Worm (Caenorhabditis elegans): Measurements from ENCODE around the gene cutl-25.

The cutl-25 gene

DNA sequence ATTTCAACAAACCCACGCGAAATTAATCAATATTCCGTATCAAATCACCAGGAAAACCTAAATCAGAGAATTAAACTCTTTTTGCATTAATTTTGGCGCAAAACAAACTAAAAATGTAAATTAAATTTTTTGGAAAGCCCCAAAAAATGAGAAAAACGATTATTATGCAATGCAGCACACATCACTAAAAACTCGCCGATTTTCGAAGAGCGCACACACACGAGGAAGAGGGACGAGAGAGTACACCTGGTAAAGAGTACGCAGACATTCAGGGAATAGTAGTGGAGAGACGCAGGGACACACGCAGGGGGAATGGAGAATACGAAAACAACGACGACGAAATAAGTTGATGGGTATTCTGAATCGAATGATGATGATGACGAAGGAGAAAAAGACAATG is 11.0 kb downstream of the cutl-25 start (continued):
- TF ChIP-seq F16B12.6 (tag; optimal IDR thresholded peaks at IDR 0.05) (no peak), nhr-76 (tag; optimal IDR thresholded peaks at IDR 0.05) (no peak)

DNA sequence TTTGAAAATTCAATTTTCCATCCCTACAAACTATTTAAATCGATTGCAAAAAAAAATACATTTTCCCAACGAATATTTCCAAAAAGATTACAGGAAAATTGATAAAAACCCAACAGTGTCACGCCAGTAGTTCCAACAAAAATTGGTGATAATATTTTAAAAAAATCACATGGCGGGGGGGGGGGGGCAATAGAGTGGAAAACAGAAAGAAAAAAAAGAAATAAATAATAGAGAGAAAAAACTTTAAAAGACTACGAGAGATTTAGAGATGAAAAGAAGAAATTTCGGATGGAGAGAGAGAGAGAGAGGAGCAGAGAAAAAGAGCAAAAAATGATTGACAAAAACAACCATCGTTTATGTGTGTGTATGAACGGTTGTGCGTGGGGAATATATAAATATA is 12.5 kb downstream of the cutl-25 start:
- no peak for TF ChIP-seq ceh-82 (tag; optimal IDR thresholded peaks at IDR 0.05)
- peak; percentile 44 for TF ChIP-seq nhr-71 (tag; optimal IDR thresholded peaks at IDR 0.05)
- no peak for TF ChIP-seq snpc-4 (tag; optimal IDR thresholded peaks at IDR 0.05)
- no peak for TF ChIP-seq zip-4 (GFP tag; optimal IDR thresholded peaks at IDR 0.05)
- no peak for TF ChIP-seq sup-37 (GFP tag; optimal IDR thresholded peaks at IDR 0.05)
- no peak for TF ChIP-seq isw-1 (GFP tag; IDR thresholded peaks at IDR 0.05)
- TF ChIP-seq nhr-11 (tag; optimal IDR thresholded peaks at IDR 0.05): no peak
- peak; percentile 4 for TF ChIP-seq mep-1 (tag; optimal IDR thresholded peaks at IDR 0.05)
- TF ChIP-seq hlh-4 (tag; optimal IDR thresholded peaks at IDR 0.05): no peak
- TF ChIP-seq hlh-17 (GFP tag; optimal IDR thresholded peaks at IDR 0.05; ENCODE audit: borderline replicate concordance): no peak
- peak in 1 of 2 experiments; percentile 4 for TF ChIP-seq efl-1 (optimal IDR thresholded peaks at IDR 0.05)
- peak in 1 of 2 experiments; percentile 64 for TF ChIP-seq efl-1 (GFP tag; optimal IDR thresholded peaks at IDR 0.05 in 1 of 2)
- TF ChIP-seq elt-3 (tag; optimal IDR thresholded peaks at IDR 0.05): no peak
- no peak for TF ChIP-seq unc-62 (GFP tag; optimal IDR thresholded peaks at IDR 0.05)
- no peak for TF ChIP-seq ztf-4 (tag; optimal IDR thresholded peaks at IDR 0.05)
- TF ChIP-seq aly-2 (tag; optimal IDR thresholded peaks at IDR 0.05): no peak
- TF ChIP-seq alr-1 (tag; optimal IDR thresholded peaks at IDR 0.05; ENCODE audit: borderline replicate concordance): no peak
- TF ChIP-seq vab-15 (tag; optimal IDR thresholded peaks at IDR 0.05): no peak
- TF ChIP-seq ztf-11 (tag; optimal IDR thresholded peaks at IDR 0.05): no peak
- no peak for TF ChIP-seq lsy-2 (tag; optimal IDR thresholded peaks at IDR 0.05)
- TF ChIP-seq lin-13 (GFP tag; optimal IDR thresholded peaks at IDR 0.05): no peak
- TF ChIP-seq xbp-1 (tag; optimal IDR thresholded peaks at IDR 0.05): no peak
- no peak for TF ChIP-seq fkh-4 (tag; optimal IDR thresholded peaks at IDR 0.05; ENCODE audit: borderline replicate concordance)
- TF ChIP-seq pax-3 (tag; optimal IDR thresholded peaks at IDR 0.05): no peak
- no peak for TF ChIP-seq nhr-47 (tag; optimal IDR thresholded peaks at IDR 0.05)
- TF ChIP-seq nhr-77 (tag; optimal IDR thresholded peaks at IDR 0.05): no peak
- no peak for TF ChIP-seq lin-39 (tag; optimal IDR thresholded peaks at IDR 0.05)
- no peak for TF ChIP-seq ceh-8 (GFP tag; optimal IDR thresholded peaks at IDR 0.05)
- TF ChIP-seq nhr-19 (GFP tag; conservative IDR thresholded peaks at IDR 0.05): peak; percentile 20; the same call in 1 of the 2 replicates
- no peak for TF ChIP-seq fos-1 (tag; optimal IDR thresholded peaks at IDR 0.05)
- TF ChIP-seq irx-1 (tag; optimal IDR thresholded peaks at IDR 0.05): no peak
- no peak for TF ChIP-seq C34B4.2 (tag; optimal IDR thresholded peaks at IDR 0.05)
- no peak for TF ChIP-seq unc-130 (tag; optimal IDR thresholded peaks at IDR 0.05)
- TF ChIP-seq skn-1 (tag; optimal IDR thresholded peaks at IDR 0.05): no peak
- TF ChIP-seq ama-1 (optimal IDR thresholded peaks at IDR 0.05): no peak
- no peak for TF ChIP-seq blmp-1 (tag; optimal IDR thresholded peaks at IDR 0.05)
- TF ChIP-seq nhr-76 (tag; optimal IDR thresholded peaks at IDR 0.05): no peak
- TF ChIP-seq dsc-1 (tag; optimal IDR thresholded peaks at IDR 0.05): no peak
- TF ChIP-seq dpl-1 (GFP tag; optimal IDR thresholded peaks at IDR 0.05): no peak
- no peak for TF ChIP-seq pqm-1 (tag; optimal IDR thresholded peaks at IDR 0.05)
- TF ChIP-seq mab-9 (GFP tag; IDR thresholded peaks at IDR 0.05): no peak
- peak; percentile 1 for TF ChIP-seq nhr-90 (tag; optimal IDR thresholded peaks at IDR 0.05; ENCODE audit: poor library complexity)
- TF ChIP-seq nhr-85 (tag): no peak
- TF ChIP-seq nhr-84 (tag; optimal IDR thresholded peaks at IDR 0.05): no peak
- no peak for TF ChIP-seq grh-1 (GFP tag; IDR thresholded peaks at IDR 0.05)
- TF ChIP-seq unc-30 (tag; optimal IDR thresholded peaks at IDR 0.05): no peak
- no peak for TF ChIP-seq aha-1 (tag; optimal IDR thresholded peaks at IDR 0.05)
- TF ChIP-seq egl-13 (tag; optimal IDR thresholded peaks at IDR 0.05): no peak
- peak; percentile 38 for TF ChIP-seq lin-14 (GFP tag; optimal IDR thresholded peaks at IDR 0.05)
- TF ChIP-seq snu-23 (GFP tag; optimal IDR thresholded peaks at IDR 0.05): peak; percentile 16
- TF ChIP-seq ets-5 (GFP tag; IDR thresholded peaks at IDR 0.05): no peak
- TF ChIP-seq mef-2 (tag; optimal IDR thresholded peaks at IDR 0.05): no peak

Data from whole organism, L1 larva.